Fruit fly (Drosophila melanogaster) whole organism, prepupa: ENCODE results near the gene PNUTS.

Experiments used
- Blimp-1 ChIP-seq: fragments of 200-800 bp; sonication (Bioruptor generic); optimal IDR thresholded peaks from 3 replicates; lab custom pipeline; 2017; ENCODE audit warnings: missing biosample characterization, missing genetic modification characterization, mild to moderate bottlenecking, moderate library complexity, missing genetic modification reagents
- CG10631 ChIP-seq: fragments of 200-800 bp; sonication (Bioruptor generic); optimal IDR thresholded peaks from 2 replicates; lab custom pipeline; 2016; ENCODE audit warnings: missing biosample characterization, missing genetic modification characterization
- CG10669 ChIP-seq: fragments of 200-800 bp; sonication (Bioruptor generic); optimal IDR thresholded peaks from 3 replicates; lab custom pipeline; 2018; ENCODE audit warnings: missing biosample characterization, mild to moderate bottlenecking, missing genetic modification characterization, moderate library complexity
- CG11294 ChIP-seq: fragments of 200-800 bp; sonication (Bioruptor generic); IDR thresholded peaks from 2 replicates; pipeline ENCODE4 v1.3.6; 2022; ENCODE audit warnings: missing biosample characterization, missing genetic modification characterization
- CG11762 ChIP-seq: fragments of 200-800 bp; sonication (Bioruptor generic); optimal IDR thresholded peaks from 3 replicates; lab custom pipeline; 2016; ENCODE audit warnings: missing biosample characterization, missing genetic modification characterization; ENCODE audit not compliant: insufficient read depth
- CG15336 ChIP-seq: fragments of 200-800 bp; sonication (Bioruptor generic); IDR thresholded peaks from 2 replicates; pipeline ENCODE4 v1.3.6; 2022; ENCODE audit warnings: missing biosample characterization, missing genetic modification characterization
- CG1621 ChIP-seq: fragments of 200-800 bp; sonication (Bioruptor generic); optimal IDR thresholded peaks from 3 replicates; lab custom pipeline; 2018; ENCODE audit warnings: missing biosample characterization, mild to moderate bottlenecking, missing genetic modification characterization
- CG16779 ChIP-seq: fragments of 200-800 bp; sonication (Bioruptor generic); optimal IDR thresholded peaks from 3 replicates; lab custom pipeline; 2017; ENCODE audit warnings: missing biosample characterization, mild to moderate bottlenecking, missing genetic modification characterization
- CG3032 ChIP-seq: fragments of 200-800 bp; optimal IDR thresholded peaks from 2 replicates; lab custom pipeline; 2019; ENCODE audit warnings: missing biosample characterization, mild to moderate bottlenecking, missing genetic modification characterization, moderate library complexity
- CG31627 ChIP-seq: fragments of 200-800 bp; sonication (Bioruptor generic); optimal IDR thresholded peaks from 3 replicates; lab custom pipeline; 2016; ENCODE audit warnings: missing biosample characterization, missing genetic modification characterization
- CG32006 ChIP-seq: fragments of 200-800 bp; sonication (Bioruptor generic); optimal IDR thresholded peaks from 3 replicates; lab custom pipeline; 2017; ENCODE audit warnings: missing biosample characterization, mild to moderate bottlenecking, missing genetic modification characterization
- CG34406 ChIP-seq: fragments of 200-800 bp; sonication (Bioruptor generic); optimal IDR thresholded peaks from 3 replicates; lab custom pipeline; 2016; ENCODE audit warnings: missing biosample characterization, missing genetic modification characterization
- CG4318 ChIP-seq: fragments of 200-800 bp; sonication (Bioruptor generic); optimal IDR thresholded peaks from 3 replicates; lab custom pipeline; 2017; ENCODE audit warnings: missing biosample characterization, mild to moderate bottlenecking, missing genetic modification characterization
- CG6163 ChIP-seq: fragments of 200-800 bp; sonication (Bioruptor generic); IDR thresholded peaks from 3 replicates; pipeline ENCODE4 v1.3.6; 2022; ENCODE audit warnings: missing biosample characterization, missing genetic modification characterization
- CG6276 ChIP-seq: fragments of 200-800 bp; sonication (Bioruptor generic); optimal IDR thresholded peaks from 2 replicates; lab custom pipeline; 2017; ENCODE audit warnings: missing biosample characterization, mild to moderate bottlenecking, missing genetic modification characterization
- CG6808 ChIP-seq: fragments of 200-800 bp; sonication (Bioruptor generic); optimal IDR thresholded peaks from 3 replicates; lab custom pipeline; 2017; ENCODE audit warnings: missing biosample characterization, missing genetic modification characterization, mild to moderate bottlenecking, moderate library complexity, missing genetic modification reagents
- CG6854 ChIP-seq: fragments of 200-800 bp; sonication (Bioruptor generic); optimal IDR thresholded peaks from 2 replicates; lab custom pipeline; 2017; ENCODE audit warnings: missing biosample characterization, mild to moderate bottlenecking, missing genetic modification characterization
- CG7368 ChIP-seq: fragments of 200-800 bp; sonication (Bioruptor generic); optimal IDR thresholded peaks from 3 replicates; lab custom pipeline; 2016; ENCODE audit warnings: missing biosample characterization, missing genetic modification characterization
- CG8119 ChIP-seq: fragments of 200-800 bp; sonication (Bioruptor generic); IDR thresholded peaks from 3 replicates; pipeline ENCODE4 v1.3.6; 2022; ENCODE audit warnings: missing biosample characterization, missing genetic modification characterization
- CG8632 ChIP-seq: fragments of 200-800 bp; sonication (Bioruptor generic); optimal IDR thresholded peaks from 3 replicates; lab custom pipeline; 2016; ENCODE audit warnings: missing biosample characterization, missing genetic modification characterization
- CG9139 ChIP-seq: fragments of 200-800 bp; sonication (Bioruptor generic); optimal IDR thresholded peaks from 3 replicates; lab custom pipeline; 2017; ENCODE audit warnings: missing biosample characterization, mild to moderate bottlenecking, missing genetic modification characterization
- Eip75B ChIP-seq: fragments of 200-800 bp; sonication (Bioruptor generic); optimal IDR thresholded peaks from 3 replicates; lab custom pipeline; 2016; ENCODE audit warnings: missing biosample characterization, missing genetic modification characterization
- Eip78C ChIP-seq: fragments of 200-800 bp; sonication (Bioruptor generic); peaks from one replicate; lab custom pipeline; 2016; ENCODE audit warnings: missing biosample characterization, missing genetic modification characterization
- Eip93F ChIP-seq: fragments of 200-800 bp; sonication (Bioruptor generic); optimal IDR thresholded peaks from 2 replicates; lab custom pipeline; 2016; ENCODE audit warnings: missing biosample characterization, mild to moderate bottlenecking, missing genetic modification characterization
- Ets21C ChIP-seq: fragments of 200-800 bp; sonication (Bioruptor generic); optimal IDR thresholded peaks from 3 replicates; lab custom pipeline; 2016; ENCODE audit warnings: missing biosample characterization, missing genetic modification characterization
- Ets96B ChIP-seq: fragments of 200-800 bp; optimal IDR thresholded peaks from 2 replicates; lab custom pipeline; 2019; ENCODE audit warnings: missing biosample characterization, mild to moderate bottlenecking, missing genetic modification characterization, moderate library complexity
- Gug ChIP-seq: fragments of 200-800 bp; sonication (Bioruptor generic); IDR thresholded peaks from 2 replicates; pipeline ENCODE4 v1.3.6; 2022; ENCODE audit warnings: missing biosample characterization, missing genetic modification characterization
- Hr39 ChIP-seq: fragments of 200-800 bp; sonication (Bioruptor generic); optimal IDR thresholded peaks from 2 replicates; lab custom pipeline; 2016; ENCODE audit warnings: missing biosample characterization, missing genetic modification characterization
- Hr4 ChIP-seq: fragments of 200-800 bp; sonication (Bioruptor generic); optimal IDR thresholded peaks from 3 replicates; lab custom pipeline; 2016; ENCODE audit warnings: missing biosample characterization, missing genetic modification characterization
- Lpt ChIP-seq: fragments of 200-800 bp; sonication (Bioruptor generic); optimal IDR thresholded peaks from 3 replicates; lab custom pipeline; 2016; ENCODE audit warnings: missing biosample characterization, missing genetic modification characterization
- Met ChIP-seq: fragments of 200-800 bp; sonication (Bioruptor generic); optimal IDR thresholded peaks from 3 replicates; lab custom pipeline; 2016; ENCODE audit warnings: missing biosample characterization, missing genetic modification characterization
- OdsH ChIP-seq: fragments of 200-800 bp; sonication (Bioruptor generic); optimal IDR thresholded peaks from 3 replicates; lab custom pipeline; 2016; ENCODE audit warnings: missing biosample characterization, missing genetic modification characterization
- Smox ChIP-seq: fragments of 200-800 bp; sonication (Bioruptor generic); optimal IDR thresholded peaks from 3 replicates; lab custom pipeline; 2016; ENCODE audit warnings: missing biosample characterization, missing genetic modification characterization
- Sox14 ChIP-seq: fragments of 200-800 bp; sonication (Bioruptor generic); optimal IDR thresholded peaks from 3 replicates; lab custom pipeline; 2016; ENCODE audit warnings: missing biosample characterization, missing genetic modification characterization
- achi ChIP-seq: fragments of 200-800 bp; sonication (Bioruptor generic); optimal IDR thresholded peaks from 3 replicates; lab custom pipeline; 2016; ENCODE audit warnings: missing biosample characterization, missing genetic modification characterization
- acj6 ChIP-seq: fragments of 200-800 bp; sonication (Bioruptor generic); optimal IDR thresholded peaks from 3 replicates; lab custom pipeline; 2016; ENCODE audit warnings: missing biosample characterization, missing genetic modification characterization
- cyc ChIP-seq: fragments of 200-800 bp; sonication (Bioruptor generic); optimal IDR thresholded peaks from 3 replicates; lab custom pipeline; 2016; ENCODE audit warnings: missing biosample characterization, missing genetic modification characterization
- dac ChIP-seq: fragments of 200-800 bp; sonication (Bioruptor generic); optimal IDR thresholded peaks from 2 replicates; lab custom pipeline; 2017; ENCODE audit warnings: missing biosample characterization, mild to moderate bottlenecking, missing genetic modification characterization
- dsx ChIP-seq: fragments of 200-800 bp; optimal IDR thresholded peaks from 3 replicates; lab custom pipeline; 2019; ENCODE audit warnings: missing biosample characterization, mild to moderate bottlenecking, missing genetic modification characterization, moderate library complexity; ENCODE audit not compliant: poor library complexity, severe bottlenecking
- fd85E ChIP-seq: fragments of 200-800 bp; sonication (Bioruptor generic); optimal IDR thresholded peaks from 3 replicates; lab custom pipeline; 2016; ENCODE audit warnings: missing biosample characterization, missing genetic modification characterization
- net ChIP-seq: fragments of 200-800 bp; sonication (Bioruptor generic); optimal IDR thresholded peaks from 3 replicates; lab custom pipeline; 2016; ENCODE audit warnings: missing biosample characterization, missing genetic modification characterization
- pdm3 ChIP-seq: fragments of 200-800 bp; sonication (Bioruptor generic); optimal IDR thresholded peaks from 3 replicates; lab custom pipeline; 2016; ENCODE audit warnings: missing biosample characterization, missing genetic modification characterization
- salr ChIP-seq, 2 experiments: fragments of 200-800 bp; sonication (Bioruptor generic); optimal IDR thresholded peaks; 3 replicates each; lab custom pipeline; 2016 to 2018; ENCODE audit warnings: missing biosample characterization in 2 of 2, missing genetic modification characterization in 2 of 2, mild to moderate bottlenecking in 1 of 2
- ss ChIP-seq, 2 experiments: fragments of 200-800 bp; sonication (Bioruptor generic); optimal IDR thresholded peaks; 2 replicates in 1 of 2; 3 replicates in 1 of 2; lab custom pipeline; 2017 to 2018; ENCODE audit warnings: mild to moderate bottlenecking in 2 of 2, missing biosample characterization in 2 of 2, missing genetic modification characterization in 2 of 2, moderate library complexity in 1 of 2
- svp ChIP-seq: fragments of 200-800 bp; sonication (Bioruptor generic); peaks from one replicate; lab custom pipeline; 2016; ENCODE audit warnings: missing biosample characterization, missing genetic modification characterization
- topi ChIP-seq: fragments of 200-800 bp; sonication (Bioruptor generic); optimal IDR thresholded peaks from 3 replicates; lab custom pipeline; 2016; ENCODE audit warnings: missing biosample characterization, missing genetic modification characterization
- vri ChIP-seq: fragments of 200-800 bp; sonication (Bioruptor generic); optimal IDR thresholded peaks from 3 replicates; lab custom pipeline; 2016; ENCODE audit warnings: missing biosample characterization, mild to moderate bottlenecking, missing genetic modification characterization

The PNUTS gene

DNA sequence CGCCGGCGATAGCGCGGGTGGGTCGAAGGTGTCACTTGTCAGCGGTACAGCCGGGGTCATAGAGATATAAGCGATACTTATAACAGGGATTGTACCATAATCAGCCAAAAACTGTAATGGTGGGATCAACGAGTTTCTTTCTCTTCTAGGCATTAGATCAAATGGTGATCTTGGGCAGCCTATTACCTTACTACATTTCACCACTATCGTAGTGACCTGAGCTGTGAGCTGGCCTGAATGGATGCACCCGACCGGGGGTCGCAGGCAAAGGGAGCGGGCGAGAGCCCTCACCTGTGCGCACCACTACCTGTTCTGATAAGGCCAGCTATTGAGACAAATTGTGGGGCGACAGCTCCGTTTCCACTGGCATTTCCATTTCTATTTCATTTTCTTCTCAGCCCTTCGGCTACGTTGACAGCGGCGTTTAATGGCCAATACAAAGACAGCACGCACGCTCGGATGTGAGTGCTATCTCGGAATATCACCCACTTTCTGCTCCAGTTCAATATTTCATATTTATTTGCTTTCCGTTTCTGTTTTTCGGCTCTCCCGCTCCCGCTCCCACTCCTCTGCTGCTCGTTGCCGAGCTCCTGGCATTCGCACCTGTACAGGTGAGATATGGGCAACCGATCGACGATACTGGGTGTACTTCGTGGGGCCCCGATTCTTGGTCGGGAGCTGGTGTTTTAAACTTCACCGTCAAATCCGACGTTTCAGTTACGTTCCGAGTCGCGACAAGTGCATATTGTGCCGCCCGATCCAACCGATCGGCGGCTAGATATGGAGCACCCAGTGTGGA is 13.4 kb upstream of the PNUTS start (continued):
- TF ChIP-seq dac (no peak), CG6163 (peak; percentile 73), CG6854 (GFP tag; lab: Kevin White, UChicago) (no peak), Eip93F (GFP tag; lab: Kevin White, UChicago) (no peak), salr (GFP tag; optimal IDR thresholded peaks at IDR 0.05; lab: Kevin White, UChicago) (no peak), CG16779 (tag; lab: Kevin White, UChicago) (no peak), Eip75B (GFP tag; lab: Kevin White, UChicago) (peak; percentile 26), Lpt (GFP tag; lab: Kevin White, UChicago) (peak; percentile 14), CG15336 (0 out of 2 replicates have a peak, but pooled peaks have one; percentile 35), Blimp-1 (GFP tag; lab: Kevin White, UChicago) (no peak), Smox (GFP tag; lab: Kevin White, UChicago) (no peak), CG31627 (GFP tag; lab: Kevin White, UChicago) (peak; percentile 3), Met (peak; percentile 19), CG9139 (GFP tag; lab: Kevin White, UChicago) (no peak), svp (peak; percentile 91), CG7368 (peak; percentile 41), CG6276 (peak; percentile 24)

- TF ChIP-seq CG6808 (GFP tag; lab: Kevin White, UChicago) = no peak
- no peak for TF ChIP-seq CG9139 (GFP tag; lab: Kevin White, UChicago)
- no peak for TF ChIP-seq CG6854 (GFP tag; lab: Kevin White, UChicago)
- TF ChIP-seq CG11294 = no peak
- no peak for TF ChIP-seq CG4318 (GFP tag; lab: Kevin White, UChicago)
- no peak for TF ChIP-seq CG15336
- TF ChIP-seq ss (GFP tag; optimal IDR thresholded peaks at IDR 0.05; lab: Kevin White, UChicago) = no peak
- TF ChIP-seq CG11762 (GFP tag; lab: Kevin White, UChicago) = no peak
- peak; percentile 24 for TF ChIP-seq Sox14 (GFP tag; lab: Kevin White, UChicago)
- peak; percentile 8 for TF ChIP-seq CG16779 (tag; lab: Kevin White, UChicago)
- TF ChIP-seq OdsH (GFP tag; lab: Kevin White, UChicago) = peak; percentile 56
- no peak for TF ChIP-seq Hr4 (GFP tag; lab: Kevin White, UChicago)
- no peak for TF ChIP-seq CG10669 (GFP tag; lab: Kevin White, UChicago)
- no peak for TF ChIP-seq dsx
- no peak for TF ChIP-seq dac
- no peak for TF ChIP-seq CG3032
- no peak for TF ChIP-seq CG6163
- TF ChIP-seq Blimp-1 (GFP tag; lab: Kevin White, UChicago) = no peak
- peak; percentile 39 for TF ChIP-seq pdm3 (GFP tag; lab: Kevin White, UChicago)
- TF ChIP-seq CG10631 (GFP tag; lab: Kevin White, UChicago) = peak; percentile 13
- no peak for TF ChIP-seq CG32006
- no peak for TF ChIP-seq achi (GFP tag; lab: Kevin White, UChicago)
- TF ChIP-seq Eip78C (GFP tag; lab: Kevin White, UChicago) = peak; percentile 38
- no peak for TF ChIP-seq Ets96B
- no peak for TF ChIP-seq Gug (GFP tag; lab: Robert Waterston, UW)
- no peak for TF ChIP-seq CG34406 (GFP tag; lab: Kevin White, UChicago)
- TF ChIP-seq acj6 (GFP tag; lab: Kevin White, UChicago) = no peak
- TF ChIP-seq topi (GFP tag; lab: Kevin White, UChicago) = no peak
- TF ChIP-seq CG1621 = no peak
- peak; percentile 39 for TF ChIP-seq Eip75B (GFP tag; lab: Kevin White, UChicago)
- TF ChIP-seq CG6276 = no peak
- no peak for TF ChIP-seq CG8632
- TF ChIP-seq net (GFP tag; lab: Kevin White, UChicago) = no peak
- no peak for TF ChIP-seq Ets21C (GFP tag; lab: Kevin White, UChicago)
- TF ChIP-seq fd85E (GFP tag; lab: Kevin White, UChicago) = no peak
- TF ChIP-seq Hr39 (GFP tag; lab: Kevin White, UChicago) = no peak
- peak; percentile 45 for TF ChIP-seq vri
- TF ChIP-seq cyc = no peak
- TF ChIP-seq Lpt (GFP tag; lab: Kevin White, UChicago) = no peak
- no peak for TF ChIP-seq CG8119 (GFP tag; lab: Robert Waterston, UW)
Measured at dm6 chr2L:857897-858517, 12.3 kb upstream of the PNUTS start.
